Fruit fly (Drosophila melanogaster): ENCODE data around the gene CG11619.
A peak's percentile ranks its signal among the peaks of the same experiment; 100 is the strongest.

The CG11619 gene

DNA sequence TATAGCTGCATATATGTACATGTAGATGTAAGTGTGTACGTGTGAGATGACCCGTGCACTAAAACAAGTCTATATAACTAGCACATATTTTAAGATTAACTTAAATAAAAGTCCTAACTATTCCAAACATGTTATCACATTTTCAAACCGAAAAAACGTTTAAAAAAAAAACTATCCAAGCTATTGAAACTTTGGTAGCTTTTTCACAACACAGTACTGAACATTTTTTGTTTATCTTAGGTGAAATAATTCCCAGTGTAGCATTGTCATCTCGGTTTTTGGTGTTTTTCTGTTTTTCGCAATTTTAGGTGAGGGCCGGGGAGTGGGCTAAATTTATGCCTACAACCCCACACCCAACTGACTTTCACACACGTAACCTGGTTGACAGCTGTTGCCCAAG lies 39.0 kb upstream of the CG11619 start (continued):
- TF ChIP-seq ase (GFP tag; IDR thresholded peaks at IDR 0.05) (no peak), CG10274 (GFP tag; optimal IDR thresholded peaks at IDR 0.05) (no peak), CG17328 (GFP tag; IDR thresholded peaks at IDR 0.05) (no peak), slbo (GFP tag; IDR thresholded peaks at IDR 0.05) (no peak), schlank (tag; optimal IDR thresholded peaks at IDR 0.05) (no peak), CG9932 (GFP tag; IDR thresholded peaks at IDR 0.05) (no peak), gem (tag; optimal IDR thresholded peaks at IDR 0.05) (peak; percentile 57), CG2678 (tag; optimal IDR thresholded peaks at IDR 0.05) (peak; percentile 31)

DNA sequence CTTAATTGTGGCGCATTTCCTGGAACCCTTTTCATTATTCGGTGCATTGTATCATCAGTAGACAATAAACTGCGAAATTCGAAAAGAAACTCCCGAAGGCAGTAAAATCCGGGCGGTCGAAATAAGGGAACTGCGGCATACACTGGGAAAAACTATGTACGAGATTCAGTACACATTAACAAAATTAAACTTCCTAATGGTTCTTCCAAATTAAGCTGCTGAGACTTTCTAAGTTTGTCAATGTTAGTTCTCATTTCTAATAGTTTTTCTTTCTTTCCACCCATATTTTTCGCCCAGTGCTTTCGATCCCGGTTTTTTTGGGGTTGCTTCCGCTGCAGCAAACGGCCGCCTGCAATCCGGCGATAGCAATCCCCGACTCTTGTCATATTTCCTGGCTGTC lies 36.7 kb upstream of the CG11619 start:
- TF ChIP-seq Sin3A (optimal IDR thresholded peaks at IDR 0.05), result no peak
- TF ChIP-seq D (optimal IDR thresholded peaks at IDR 0.05), result no peak
- TF ChIP-seq D (GFP tag; optimal IDR thresholded peaks at IDR 0.05), result peak; percentile 20
- TF ChIP-seq E2f1 (GFP tag; IDR thresholded peaks at IDR 0.05), result peak; percentile 77
- peak; percentile 24 for TF ChIP-seq Nf-YC (tag; optimal IDR thresholded peaks at IDR 0.05)
- peak; percentile 75 for TF ChIP-seq Ssrp (tag; optimal IDR thresholded peaks at IDR 0.05)
- peak; percentile 97 for TF ChIP-seq Med (GFP tag)
- peak; percentile 61; the same call in 1 of the 2 replicates for TF ChIP-seq Atf6 (GFP tag; IDR thresholded peaks at IDR 0.05)
- TF ChIP-seq CG17385 (GFP tag; optimal IDR thresholded peaks at IDR 0.05), result peak; percentile 73
- peak; percentile 82 for TF ChIP-seq Oli (tag; optimal IDR thresholded peaks at IDR 0.05)
- TF ChIP-seq CG1792 (GFP tag; optimal IDR thresholded peaks at IDR 0.05), result peak; percentile 32
- peak; percentile 65 for TF ChIP-seq CG10654 (GFP tag; optimal IDR thresholded peaks at IDR 0.05)
- TF ChIP-seq fd3F (GFP tag; optimal IDR thresholded peaks at IDR 0.05), result peak; percentile 3
- TF ChIP-seq run (tag; optimal IDR thresholded peaks at IDR 0.05), result no peak
- TF ChIP-seq slou (GFP tag; optimal IDR thresholded peaks at IDR 0.05), result no peak
- TF ChIP-seq Hr51 (GFP tag; optimal IDR thresholded peaks at IDR 0.05), result peak; percentile 61 to 66
- TF ChIP-seq caup (GFP tag; optimal IDR thresholded peaks at IDR 0.05; ENCODE audit: severe bottlenecking), result peak; percentile 61
- TF ChIP-seq trh (GFP tag; optimal IDR thresholded peaks at IDR 0.05), result peak; percentile 17
- no peak for TF ChIP-seq CG10959 (GFP tag; IDR thresholded peaks at IDR 0.05)
- peak; percentile 78 for TF ChIP-seq CG10979 (tag; optimal IDR thresholded peaks at IDR 0.05)
- peak; percentile 88 for TF ChIP-seq CG4424 (GFP tag; optimal IDR thresholded peaks at IDR 0.05)
- peak; percentile 39 for TF ChIP-seq CG4282 (GFP tag; optimal IDR thresholded peaks at IDR 0.05)
- TF ChIP-seq Dad (GFP tag; optimal IDR thresholded peaks at IDR 0.05), result peak; percentile 47
- TF ChIP-seq CG4360 (GFP tag; IDR thresholded peaks at IDR 0.05), result peak; percentile 64
- TF ChIP-seq CG8765 (GFP tag; IDR thresholded peaks at IDR 0.05), result peak; percentile 81
- TF ChIP-seq CG7839 (tag; optimal IDR thresholded peaks at IDR 0.05), result peak; percentile 81
- TF ChIP-seq kah (GFP tag; optimal IDR thresholded peaks at IDR 0.05), result peak; percentile 47
- TF ChIP-seq emc (GFP tag; optimal IDR thresholded peaks at IDR 0.05), result no peak
- TF ChIP-seq GATAe (GFP tag; conservative IDR thresholded peaks at IDR 0.05), result no peak
- TF ChIP-seq org-1 (GFP tag; optimal IDR thresholded peaks at IDR 0.05), result peak; percentile 38
- peak; percentile 83 for TF ChIP-seq CG34422 (GFP tag; IDR thresholded peaks at IDR 0.05)
- TF ChIP-seq crp (GFP tag; optimal IDR thresholded peaks at IDR 0.05), result peak in 1 of 2 experiments; percentile 30
- TF ChIP-seq otp (GFP tag; IDR thresholded peaks at IDR 0.05), result peak; percentile 87
- TF ChIP-seq CG13296 (GFP tag; optimal IDR thresholded peaks at IDR 0.05), result peak; percentile 66
- TF ChIP-seq CG6813 (GFP tag; optimal IDR thresholded peaks at IDR 0.05), result peak; percentile 73
- TF ChIP-seq PHDP (tag; optimal IDR thresholded peaks at IDR 0.05), result peak; percentile 81
- TF ChIP-seq MTF-1 (GFP tag; optimal IDR thresholded peaks at IDR 0.05; ENCODE audit: borderline replicate concordance), result peak; percentile 54
- no peak for TF ChIP-seq CG43689 (GFP tag; IDR thresholded peaks at IDR 0.05)
- TF ChIP-seq fd102C (GFP tag; optimal IDR thresholded peaks at IDR 0.05), result no peak
- peak; percentile 83; the same call in 2 of the 3 replicates for TF ChIP-seq CG11695 (GFP tag; IDR thresholded peaks at IDR 0.05)
- TF ChIP-seq yki (optimal IDR thresholded peaks at IDR 0.05), result no peak
- peak; percentile 86 for TF ChIP-seq CG17829 (tag; optimal IDR thresholded peaks at IDR 0.05)
- no peak for TF ChIP-seq ato (GFP tag; IDR thresholded peaks at IDR 0.05; ENCODE audit: partially characterized antibody)
